6 worm cellular contexts compared by ENCODE assay signal in the genomic region with DNA sequence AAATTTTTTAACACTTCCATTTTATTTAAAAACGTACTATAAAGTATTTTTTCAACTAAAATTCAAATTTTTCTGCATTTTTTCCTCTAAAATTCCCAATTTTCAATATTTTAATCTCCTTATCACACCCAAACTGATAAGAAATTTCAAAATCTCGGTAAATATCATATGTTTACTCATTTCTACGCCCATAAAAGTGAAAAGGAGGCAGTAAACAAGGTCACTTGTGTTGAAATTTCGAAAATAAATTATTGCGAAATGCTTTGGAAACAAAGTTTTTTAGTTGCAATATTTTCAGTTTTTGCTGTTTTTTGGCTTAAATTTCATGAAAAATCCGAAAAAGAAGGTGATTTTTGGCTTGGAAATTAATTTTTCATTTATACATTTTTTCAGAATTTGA.
TF ChIP-seq lines count a peak whose summit lies in the region.

Gene C08E8.4 (plus strand): TSS at position 268 of the 400 bp plus-strand sequence.

TF ChIP-seq in whole organism, L1 larva, 84 proteins besides CTCF, POLR2A, EP300 and RAD21:
- TF ChIP-seq swsn-7 (tag; optimal IDR thresholded peaks at IDR 0.05; lab: Kevin White, UChicago) (no peak), dsc-1 (tag; optimal IDR thresholded peaks at IDR 0.05; lab: Kevin White, UChicago) (no peak), sptf-1 (tag; optimal IDR thresholded peaks at IDR 0.05; lab: Kevin White, UChicago) (no peak), elt-3 (tag; optimal IDR thresholded peaks at IDR 0.05; lab: Kevin White, UChicago) (peak in 2 of 6 experiments; percentile 23 to 25), fkh-10 (GFP tag; optimal IDR thresholded peaks at IDR 0.05; lab: Kevin White, UChicago) (no peak), elt-2 (tag; optimal IDR thresholded peaks at IDR 0.05; lab: Kevin White, UChicago) (peak; percentile 82), lin-35 (GFP tag; optimal IDR thresholded peaks at IDR 0.05; lab: Kevin White, UChicago) (peak in 1 of 2 experiments; percentile 30)

TF ChIP-seq in whole organism, L2 larva, 48 proteins besides CTCF, POLR2A, EP300 and RAD21:
- TF ChIP-seq crh-2 (tag; optimal IDR thresholded peaks at IDR 0.05; lab: Kevin White, UChicago) (peak; percentile 8), unc-39 (tag; optimal IDR thresholded peaks at IDR 0.05; lab: Kevin White, UChicago) (no peak), fos-1 (tag; optimal IDR thresholded peaks at IDR 0.05; lab: Kevin White, UChicago) (peak; percentile 51)

TF ChIP-seq in whole organism, L3 larva, 47 proteins besides CTCF, POLR2A, EP300 and RAD21 (continues in another document):
- TF ChIP-seq egl-5 (tag; optimal IDR thresholded peaks at IDR 0.05; lab: Kevin White, UChicago) (no peak), nhr-67 (tag; optimal IDR thresholded peaks at IDR 0.05; lab: Kevin White, UChicago) (no peak), mml-1 (tag; optimal IDR thresholded peaks at IDR 0.05; lab: Kevin White, UChicago) (no peak), nhr-237 (tag; optimal IDR thresholded peaks at IDR 0.05; lab: Kevin White, UChicago) (no peak), aly-2 (tag; optimal IDR thresholded peaks at IDR 0.05; lab: Kevin White, UChicago) (no peak), ztf-11 (tag; optimal IDR thresholded peaks at IDR 0.05; lab: Kevin White, UChicago) (no peak), nhr-11 (tag; optimal IDR thresholded peaks at IDR 0.05; lab: Kevin White, UChicago) (no peak), ceh-82 (tag; optimal IDR thresholded peaks at IDR 0.05; lab: Kevin White, UChicago) (no peak), nhr-43 (tag; optimal IDR thresholded peaks at IDR 0.05; lab: Kevin White, UChicago; ENCODE audit: poor library complexity, severe bottlenecking) (no peak), fkh-10 (GFP tag; optimal IDR thresholded peaks at IDR 0.05; lab: Kevin White, UChicago) (no peak), nfya-1 (tag; optimal IDR thresholded peaks at IDR 0.05; lab: Kevin White, UChicago; ENCODE audit: insufficient read depth) (no peak), ZK546.5 (tag; optimal IDR thresholded peaks at IDR 0.05; lab: Kevin White, UChicago) (no peak), pha-4 (tag; optimal IDR thresholded peaks at IDR 0.05; lab: Kevin White, UChicago) (peak; percentile 75), skn-1 (tag; optimal IDR thresholded peaks at IDR 0.05; lab: Kevin White, UChicago) (no peak), lin-15B (tag; optimal IDR thresholded peaks at IDR 0.05; lab: Kevin White, UChicago) (no peak), eor-1 (tag; optimal IDR thresholded peaks at IDR 0.05; lab: Kevin White, UChicago) (no peak), zag-1 (tag; optimal IDR thresholded peaks at IDR 0.05; lab: Kevin White, UChicago) (no peak), unc-62 (GFP tag; optimal IDR thresholded peaks at IDR 0.05; lab: Kevin White, UChicago) (no peak), ama-1 (optimal IDR thresholded peaks at IDR 0.05; lab: Kevin White, UChicago) (no peak), nhr-25 (tag; optimal IDR thresholded peaks at IDR 0.05; lab: Kevin White, UChicago) (no peak)

TF ChIP-seq in whole organism, L4 larva, 104 proteins besides CTCF, POLR2A, EP300 and RAD21:
- no peak for TF ChIP-seq F37D6.2 (tag; optimal IDR thresholded peaks at IDR 0.05; lab: Kevin White, UChicago)
- TF ChIP-seq lin-15B (tag; optimal IDR thresholded peaks at IDR 0.05; lab: Kevin White, UChicago), result no peak
- no peak for TF ChIP-seq daf-16 (GFP tag; optimal IDR thresholded peaks at IDR 0.05; lab: Kevin White, UChicago)
- peak; percentile 100 for TF ChIP-seq daf-16 (tag; optimal IDR thresholded peaks at IDR 0.05; lab: Kevin White, UChicago)
- TF ChIP-seq php-3 (GFP tag; IDR thresholded peaks at IDR 0.05; lab: Robert Waterston, UW), result peak; percentile 64; the same call in 1 of the 2 replicates
- peak; percentile 72 for TF ChIP-seq dve-1 (tag; optimal IDR thresholded peaks at IDR 0.05; lab: Kevin White, UChicago; ENCODE audit: insufficient read depth)
- TF ChIP-seq nhr-28 (tag; optimal IDR thresholded peaks at IDR 0.05; lab: Kevin White, UChicago), result peak; percentile 29
- no peak for TF ChIP-seq arid-1 (GFP tag; conservative IDR thresholded peaks at IDR 0.05; lab: Robert Waterston, UW)
- TF ChIP-seq pqm-1 (tag; optimal IDR thresholded peaks at IDR 0.05; lab: Kevin White, UChicago), result peak; percentile 61
- TF ChIP-seq hlh-30 (tag; optimal IDR thresholded peaks at IDR 0.05; lab: Kevin White, UChicago; ENCODE audit: insufficient read depth), result peak; percentile 35
- peak; percentile 6 for TF ChIP-seq nhr-77 (tag; optimal IDR thresholded peaks at IDR 0.05; lab: Kevin White, UChicago)
- peak; percentile 10 for TF ChIP-seq mep-1 (tag; optimal IDR thresholded peaks at IDR 0.05; lab: Kevin White, UChicago)
- TF ChIP-seq lin-29 (GFP tag; IDR thresholded peaks at IDR 0.05; lab: Robert Waterston, UW), result no peak
- no peak for TF ChIP-seq spr-3 (GFP tag; optimal IDR thresholded peaks at IDR 0.05; lab: Kevin White, UChicago)

TF ChIP-seq in whole organism, mixed stage, embryonic, 35 proteins besides CTCF, POLR2A, EP300 and RAD21:
- TF ChIP-seq elt-3 (tag; optimal IDR thresholded peaks at IDR 0.05; lab: Kevin White, UChicago) (peak; percentile 16), nhr-28 (tag; optimal IDR thresholded peaks at IDR 0.05; lab: Kevin White, UChicago) (no peak)

TF ChIP-seq in whole organism, young adult, 124 proteins besides CTCF, POLR2A, EP300 and RAD21:
- TF ChIP-seq ztf-6 (GFP tag; IDR thresholded peaks at IDR 0.05; lab: Robert Waterston, UW), result no peak
- TF ChIP-seq cebp-1 (GFP tag; IDR thresholded peaks at IDR 0.05; lab: Robert Waterston, UW), result peak; percentile 89
- TF ChIP-seq cebp-1 (tag; optimal IDR thresholded peaks at IDR 0.05; lab: Kevin White, UChicago), result peak; percentile 97
